Worm (Caenorhabditis elegans): ENCODE measurements around the gene efk-1.

ce11 chrIII:6146797-6147196 lies 21.6 kb downstream of the efk-1 start:
- TF ChIP-seq flt-1 (GFP tag; IDR thresholded peaks at IDR 0.05) (no peak), ref-1 (GFP tag; conservative IDR thresholded peaks at IDR 0.05) (no peak), cog-1 (tag; optimal IDR thresholded peaks at IDR 0.05) (no peak), ztf-23 (GFP tag; IDR thresholded peaks at IDR 0.05) (no peak), klf-2 (GFP tag; conservative IDR thresholded peaks at IDR 0.05) (no peak), T22C8.4 (GFP tag; IDR thresholded peaks at IDR 0.05) (no peak), tab-1 (GFP tag; IDR thresholded peaks at IDR 0.05) (no peak)

Data from whole organism, midembryonic.